Fruit fly (Drosophila melanogaster): ENCODE data around the gene CG3323.

CG3323 gene

DNA sequence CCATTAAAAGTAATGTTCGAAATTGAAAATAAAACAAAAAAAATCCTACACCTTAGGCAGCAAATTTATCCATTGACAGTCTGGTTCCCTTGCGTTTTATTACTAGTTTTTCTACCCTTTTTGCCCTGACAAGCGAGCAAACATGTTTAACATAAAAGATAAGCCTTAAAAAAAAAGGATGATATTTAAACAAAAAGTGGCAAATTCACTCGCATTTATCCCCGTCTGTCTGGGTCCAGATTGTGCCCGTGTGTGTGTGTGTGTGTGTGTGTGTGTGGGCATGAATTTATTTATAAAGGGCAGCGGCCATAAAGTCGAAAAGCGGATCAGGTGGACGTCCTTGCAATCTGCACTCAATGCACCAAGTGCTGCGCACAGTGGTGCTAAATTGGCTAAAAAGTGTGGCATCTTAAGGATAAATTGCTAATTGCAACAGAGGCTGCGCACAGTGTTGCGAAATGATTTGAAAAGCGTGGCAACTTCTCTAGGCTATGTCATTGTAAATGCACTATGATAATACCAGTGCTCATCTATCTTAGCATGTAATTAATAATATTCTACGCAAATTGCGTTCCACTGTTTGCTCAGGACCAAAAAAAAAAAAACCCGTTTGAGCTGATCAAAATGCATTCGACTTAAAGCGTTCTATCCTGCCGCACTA lies 4.7 kb downstream of the CG3323 start:
- no peak for TF ChIP-seq CG17801 (GFP tag; optimal IDR thresholded peaks at IDR 0.05; ENCODE audit: partially characterized antibody)

DNA sequence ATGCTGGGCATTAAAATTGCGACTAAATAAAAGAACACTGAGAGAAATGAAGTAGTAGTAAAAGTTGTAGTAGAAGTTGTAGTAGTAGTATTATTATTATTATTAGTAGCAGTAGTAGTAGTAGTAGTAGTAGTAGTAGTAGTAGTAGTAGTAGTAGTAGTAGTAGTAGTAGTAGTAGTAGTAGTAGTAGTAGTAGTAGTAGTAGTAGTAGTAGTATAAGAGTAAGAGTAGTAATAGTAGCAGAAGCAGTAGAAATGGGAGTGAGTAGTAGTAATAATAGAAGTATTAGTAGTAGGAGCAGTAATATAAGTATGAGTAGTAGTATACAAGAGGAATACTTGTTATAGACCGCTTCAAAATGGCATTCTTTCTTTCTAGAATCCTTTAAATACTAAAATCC lies 5.5 kb downstream of the CG3323 start:
- no peak for TF ChIP-seq CG17801 (GFP tag; optimal IDR thresholded peaks at IDR 0.05; ENCODE audit: partially characterized antibody)

DNA sequence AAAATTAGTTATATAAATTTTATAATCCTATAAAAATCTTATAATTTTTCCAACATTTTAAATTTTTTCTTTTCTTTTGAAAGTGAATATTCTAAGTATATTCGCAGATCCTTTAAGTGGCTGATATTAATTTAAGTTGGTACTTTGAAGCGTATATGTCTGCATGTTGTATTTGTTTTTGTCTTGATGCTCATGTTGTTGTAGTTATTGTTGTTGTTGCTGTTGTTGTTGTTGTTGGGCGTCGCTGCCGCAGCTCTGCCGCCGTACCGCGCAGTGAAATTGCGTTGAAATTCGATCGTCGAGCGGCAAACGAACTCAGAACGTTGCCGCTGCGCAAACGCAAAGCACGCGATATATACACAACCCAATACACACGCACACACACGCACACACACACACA lies 9.7 kb downstream of the CG3323 start, which contains the start of gene CG42749:
Gene CG42749, plus strand, starts transcription at position 301 of the 400 bp plus-strand sequence.
- no peak for TF ChIP-seq CG17801 (GFP tag; optimal IDR thresholded peaks at IDR 0.05; ENCODE audit: partially characterized antibody)

DNA sequence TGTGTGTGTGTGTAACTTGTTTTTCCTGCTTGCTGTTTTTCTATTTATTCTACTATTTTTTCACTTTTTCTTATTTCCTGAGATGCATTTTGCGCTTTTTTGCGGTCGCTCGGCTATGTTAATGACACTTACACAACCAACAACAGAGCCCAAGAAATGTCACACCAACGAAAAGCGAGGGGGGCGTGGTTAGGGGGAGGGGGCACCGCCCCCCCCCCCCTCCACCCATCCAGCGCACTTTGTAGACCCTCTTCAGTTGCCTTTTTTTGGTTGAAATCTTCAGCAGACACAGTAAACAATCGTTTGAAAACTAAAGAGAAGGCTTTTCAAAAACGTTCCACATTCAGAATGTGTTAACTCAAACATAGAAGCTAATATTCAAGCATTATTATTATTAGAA lies 12.3 kb downstream of the CG3323 start:
- no peak for TF ChIP-seq CG17801 (GFP tag; optimal IDR thresholded peaks at IDR 0.05; ENCODE audit: partially characterized antibody)

DNA sequence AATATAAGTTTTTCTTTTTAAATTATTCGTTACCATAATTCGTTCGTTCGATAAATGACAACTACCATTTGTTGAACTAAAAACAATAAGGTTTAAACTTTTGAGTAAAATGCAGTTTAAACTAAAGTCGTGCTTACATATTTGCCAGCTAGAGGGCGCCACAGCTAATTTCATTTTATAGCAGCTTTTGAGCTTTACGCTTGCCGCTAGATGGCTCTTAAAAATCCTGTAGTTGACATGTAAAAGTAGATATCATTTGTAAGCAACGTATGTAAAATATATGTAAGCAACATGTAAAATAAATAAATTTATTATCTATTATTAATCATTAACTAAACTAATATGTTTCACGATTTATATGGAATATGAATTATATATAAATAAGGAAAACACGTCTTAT lies 15.8 kb downstream of the CG3323 start:
- no peak for TF ChIP-seq CG17801 (GFP tag; optimal IDR thresholded peaks at IDR 0.05; ENCODE audit: partially characterized antibody)

DNA sequence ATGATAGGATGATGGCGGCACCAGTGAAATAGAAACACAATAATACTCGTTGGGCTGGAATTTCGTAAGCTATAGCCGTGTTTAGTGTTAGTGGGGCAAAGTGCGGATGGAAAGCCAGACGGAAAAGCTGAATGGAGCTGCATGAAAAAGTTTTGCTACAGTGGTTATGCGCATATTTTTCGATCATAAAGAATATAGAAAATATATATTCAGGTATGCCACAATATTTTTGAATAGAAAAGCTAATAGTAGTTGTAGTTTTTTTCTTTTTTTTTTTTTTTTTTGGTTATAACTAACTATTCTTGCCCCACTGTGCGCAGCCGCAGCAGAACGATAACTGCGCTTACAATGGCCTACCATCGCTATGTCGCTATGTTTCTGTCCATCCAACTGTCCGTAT lies 19.0 kb downstream of the CG3323 start:
- TF ChIP-seq CG17801 (GFP tag; optimal IDR thresholded peaks at IDR 0.05; ENCODE audit: partially characterized antibody), result no peak

DNA sequence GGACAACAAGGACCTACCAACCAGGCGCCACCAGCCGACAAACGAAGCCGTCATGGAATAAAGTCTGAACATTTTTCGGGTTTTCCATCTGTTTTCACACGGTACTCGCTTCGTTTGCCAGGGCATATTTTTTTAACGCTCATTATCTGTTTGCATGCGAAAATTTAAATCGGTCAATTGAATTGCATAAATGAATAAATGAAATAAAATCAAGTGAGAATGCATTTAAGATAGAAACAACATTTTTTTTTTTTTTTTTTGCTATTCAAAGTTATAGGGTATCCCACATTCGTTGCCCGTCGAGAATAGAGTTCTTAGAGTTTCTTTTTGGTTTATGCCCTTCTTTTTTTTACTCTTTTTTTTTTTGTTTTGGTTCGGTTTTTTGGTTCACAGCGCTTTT lies 19.7 kb downstream of the CG3323 start:
- TF ChIP-seq CG17801 (GFP tag; optimal IDR thresholded peaks at IDR 0.05; ENCODE audit: partially characterized antibody), result no peak

Measured in ovary, adult (tissue).